Fruit fly (Drosophila melanogaster) whole organism, embryonic: ENCODE measurements around the gene CG32373.
A peak's percentile ranks its signal among the peaks of the same experiment; 100 is the strongest.

Experiments
- CG1024 ChIP-seq: fragments of 200-800 bp; sonication (Bioruptor generic); IDR thresholded peaks from 2 replicates; pipeline ENCODE4 v1.3.6; 2022; ENCODE audit warnings: missing biosample characterization, missing genetic modification characterization
- CG14441 ChIP-seq: fragments of 200-800 bp; sonication (Bioruptor generic); IDR thresholded peaks from 2 replicates; pipeline ENCODE4 v1.3.6; 2022; ENCODE audit warnings: missing biosample characterization, missing genetic modification characterization
- CG17328 ChIP-seq: fragments of 200-800 bp; sonication (Bioruptor generic); IDR thresholded peaks from 2 replicates; pipeline ENCODE4 v1.3.6; 2022; ENCODE audit warnings: missing biosample characterization, missing genetic modification characterization
- CG18599 ChIP-seq: fragments of 200-800 bp; sonication (Bioruptor generic); optimal IDR thresholded peaks from 3 replicates; lab custom pipeline; 2017; ENCODE audit warnings: missing biosample characterization, missing genetic modification characterization, mild to moderate bottlenecking, moderate library complexity, missing genetic modification reagents
- CG3065 ChIP-seq: fragments of 200-800 bp; sonication (Bioruptor generic); optimal IDR thresholded peaks from 2 replicates; lab custom pipeline; 2016; ENCODE audit warnings: missing biosample characterization, missing genetic modification characterization
- CG6813 ChIP-seq: fragments of 200-800 bp; sonication (Bioruptor generic); optimal IDR thresholded peaks from 2 replicates; lab custom pipeline; 2017; ENCODE audit warnings: missing biosample characterization, missing genetic modification characterization, mild to moderate bottlenecking, moderate library complexity, missing genetic modification reagents
- CHES-1-like ChIP-seq: fragments of 200-800 bp; sonication (Bioruptor generic); optimal IDR thresholded peaks from 2 replicates; lab custom pipeline; 2016; ENCODE audit warnings: missing biosample characterization, missing genetic modification characterization
- Pdp1 ChIP-seq, 2 experiments: fragments of 200-800 bp; sonication (Bioruptor generic); optimal IDR thresholded peaks; 3 replicates each; lab custom pipeline; 2016; ENCODE audit warnings: missing biosample characterization in 2 of 2, missing genetic modification characterization in 2 of 2, mild to moderate bottlenecking in 1 of 2, moderate library complexity in 1 of 2
- dimm ChIP-seq: fragments of 200-800 bp; sonication (Bioruptor generic); IDR thresholded peaks from 2 replicates; pipeline ENCODE4 v1.3.6; 2022; ENCODE audit warnings: missing biosample characterization, missing genetic modification characterization
- fru ChIP-seq: fragments of >200 bp; optimal IDR thresholded peaks from 2 replicates; lab custom pipeline; 2017
- gt ChIP-seq: fragments of 200-800 bp; sonication (Bioruptor generic); IDR thresholded peaks from 2 replicates; pipeline ENCODE4 v1.3.6; 2022; ENCODE audit warnings: missing biosample characterization, missing genetic modification characterization
- lilli ChIP-seq: fragments of 200-800 bp; sonication (Bioruptor generic); optimal IDR thresholded peaks from 3 replicates; lab custom pipeline; 2016; ENCODE audit warnings: missing biosample characterization, missing genetic modification characterization
- slou ChIP-seq: fragments of 200-800 bp; sonication (Bioruptor generic); optimal IDR thresholded peaks from 3 replicates; lab custom pipeline; 2016; ENCODE audit warnings: missing biosample characterization, missing genetic modification characterization
- zf30C ChIP-seq: fragments of 200-800 bp; sonication (Bioruptor generic); optimal IDR thresholded peaks from 3 replicates; lab custom pipeline; 2018; ENCODE audit warnings: missing biosample characterization, mild to moderate bottlenecking, missing genetic modification characterization

DNA sequence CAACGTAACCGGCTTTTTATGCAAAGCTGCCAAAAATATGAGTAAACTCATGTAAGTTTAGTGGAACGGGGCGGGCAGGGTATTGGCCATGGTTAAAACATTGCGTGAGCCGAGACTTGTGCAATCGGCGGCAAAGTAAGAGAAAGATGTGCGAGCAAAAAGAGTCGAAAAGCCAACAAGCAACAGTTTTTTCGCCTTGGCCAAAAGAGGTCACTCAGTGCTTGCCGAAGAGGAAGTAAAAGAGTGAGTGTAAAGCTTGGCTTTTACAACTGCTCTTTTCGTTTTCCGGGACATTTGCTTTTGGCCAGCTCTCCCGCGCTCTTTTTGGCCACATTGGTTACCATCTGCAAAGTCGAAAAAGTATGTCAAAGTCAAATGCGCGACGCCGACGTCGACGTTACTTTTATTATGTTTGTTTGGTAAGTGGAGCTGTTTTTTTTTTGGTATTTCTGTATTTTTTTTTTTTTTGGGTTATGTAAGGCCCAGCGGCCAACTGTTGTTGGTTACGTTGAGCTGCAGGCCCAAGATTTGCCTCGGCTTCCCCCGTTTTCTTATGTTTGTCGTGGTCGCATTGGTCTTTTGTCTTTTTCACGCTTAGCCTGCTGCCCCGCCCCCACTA lies 137.5 kb downstream of the CG32373 start:
- no peak for TF ChIP-seq CG1024 (GFP tag; lab: Robert Waterston, UW)
- peak in 1 of 2 experiments; percentile 67 for TF ChIP-seq Pdp1 (GFP tag; optimal IDR thresholded peaks at IDR 0.05; lab: Kevin White, UChicago)
- no peak for TF ChIP-seq gt
- no peak for TF ChIP-seq fru (lab: Kevin White, UChicago)
- TF ChIP-seq CG3065, result no peak
- no peak for TF ChIP-seq lilli
- TF ChIP-seq CHES-1-like (GFP tag; lab: Kevin White, UChicago), result no peak
- no peak for TF ChIP-seq slou
- no peak for TF ChIP-seq dimm
- TF ChIP-seq CG17328, result no peak
- no peak for TF ChIP-seq CG6813 (GFP tag; lab: Kevin White, UChicago)
- no peak for TF ChIP-seq zf30C (GFP tag; lab: Kevin White, UChicago)
- TF ChIP-seq CG18599 (GFP tag; lab: Kevin White, UChicago), result no peak
- no peak for TF ChIP-seq CG14441
